Comparison of ENCODE assay signal across 5 fruit fly cellular contexts in the genomic region with DNA sequence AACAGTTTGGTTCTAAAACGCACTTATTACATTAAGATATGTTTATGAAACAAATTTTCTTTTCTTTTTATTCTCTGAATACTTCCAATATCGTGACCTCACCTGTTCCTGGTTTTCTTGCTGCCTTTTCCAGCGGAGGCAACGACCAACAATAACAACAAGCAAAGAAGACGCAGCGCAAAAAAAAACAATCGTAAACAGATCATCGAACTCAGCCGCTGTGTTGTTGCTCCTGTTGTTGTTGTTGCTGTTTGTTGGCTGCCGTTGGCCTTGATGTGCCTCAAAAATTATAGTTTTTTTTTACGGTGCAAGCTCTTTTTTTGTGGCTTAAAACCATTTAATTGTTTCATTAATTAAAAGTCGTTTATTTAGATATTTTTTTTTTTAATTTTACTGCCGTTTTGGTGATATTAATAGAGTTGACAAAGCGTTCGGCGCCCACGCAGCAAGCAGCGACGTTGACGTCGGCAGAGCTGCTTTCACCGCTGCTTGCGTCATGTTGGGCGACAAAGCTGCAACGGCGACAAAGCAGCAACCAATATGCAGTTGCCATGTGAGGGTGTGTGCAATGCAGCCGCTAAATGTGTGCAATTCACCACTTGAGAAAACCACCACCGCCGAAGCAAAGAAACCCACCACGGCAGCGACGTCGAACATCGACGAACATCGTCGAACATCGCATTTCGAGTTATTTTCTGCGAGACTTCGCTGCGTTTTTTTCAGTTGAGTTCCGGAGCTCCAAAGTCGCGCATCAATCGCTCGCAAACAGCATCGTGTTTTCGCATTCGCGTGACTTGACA.
TF ChIP-seq lines count a peak whose summit lies in the region.

No protein-coding gene starts in this region.

TF ChIP-seq in whole organism, adult, 20 proteins besides CTCF, POLR2A, EP300 and RAD21 (continued from another document):
- TF ChIP-seq Crg-1 (GFP tag; optimal IDR thresholded peaks at IDR 0.05; lab: Kevin White, UChicago) (no peak), toe (GFP tag; optimal IDR thresholded peaks at IDR 0.05; lab: Kevin White, UChicago) (peak; percentile 70), CG7101 (tag; optimal IDR thresholded peaks at IDR 0.05; lab: Kevin White, UChicago) (peak; percentile 58), CG12768 (GFP tag; optimal IDR thresholded peaks at IDR 0.05; lab: Kevin White, UChicago) (peak; percentile 73), Hr96 (GFP tag; optimal IDR thresholded peaks at IDR 0.05; lab: Kevin White, UChicago) (peak; percentile 32)

TF ChIP-seq in whole organism, embryonic, 481 proteins besides CTCF, POLR2A, EP300 and RAD21 (continued from another document and continues in another):
- peak; percentile 14; the same call in 1 of the 2 replicates for TF ChIP-seq E2f2 (GFP tag; IDR thresholded peaks at IDR 0.05; lab: Robert Waterston, UW)
- no peak for TF ChIP-seq Mrtf (GFP tag; IDR thresholded peaks at IDR 0.05; lab: Robert Waterston, UW)
- no peak for TF ChIP-seq Dp (GFP tag; optimal IDR thresholded peaks at IDR 0.05; lab: Kevin White, UChicago)
- peak; percentile 46; the same call in 1 of the 2 replicates for TF ChIP-seq CG14014 (GFP tag; IDR thresholded peaks at IDR 0.05; lab: Robert Waterston, UW)
- peak; percentile 24 for TF ChIP-seq CG10979 (tag; optimal IDR thresholded peaks at IDR 0.05; lab: Kevin White, UChicago)
- no peak for TF ChIP-seq CG4730 (GFP tag; IDR thresholded peaks at IDR 0.05; lab: Robert Waterston, UW)
- no peak for TF ChIP-seq Doc3 (GFP tag; IDR thresholded peaks at IDR 0.05; lab: Robert Waterston, UW; ENCODE audit: partially characterized antibody)
- TF ChIP-seq CG11085 (GFP tag; IDR thresholded peaks at IDR 0.05; lab: Robert Waterston, UW), result no peak
- peak; percentile 45 for TF ChIP-seq Xrp1 (GFP tag; IDR thresholded peaks at IDR 0.05; lab: Robert Waterston, UW)
- no peak for TF ChIP-seq sug (tag; optimal IDR thresholded peaks at IDR 0.05; lab: Kevin White, UChicago)
- TF ChIP-seq Hr78 (GFP tag; optimal IDR thresholded peaks at IDR 0.05; lab: Kevin White, UChicago), result no peak
- TF ChIP-seq CHES-1-like (GFP tag; optimal IDR thresholded peaks at IDR 0.05; lab: Kevin White, UChicago), result no peak
- TF ChIP-seq Spps (tag; optimal IDR thresholded peaks at IDR 0.05; lab: Kevin White, UChicago), result peak; percentile 2
- TF ChIP-seq CG17912 (GFP tag; optimal IDR thresholded peaks at IDR 0.05; lab: Kevin White, UChicago), result no peak
- TF ChIP-seq cas (GFP tag; IDR thresholded peaks at IDR 0.05; lab: Robert Waterston, UW), result no peak
- TF ChIP-seq bcd (GFP tag; optimal IDR thresholded peaks at IDR 0.05; lab: Kevin White, UChicago), result no peak
- TF ChIP-seq org-1 (GFP tag; optimal IDR thresholded peaks at IDR 0.05; lab: Kevin White, UChicago), result no peak
- no peak for TF ChIP-seq phol (tag; optimal IDR thresholded peaks at IDR 0.05; lab: Kevin White, UChicago)
- TF ChIP-seq maf-S (GFP tag; optimal IDR thresholded peaks at IDR 0.05; lab: Kevin White, UChicago), result no peak
- TF ChIP-seq ab (GFP tag; optimal IDR thresholded peaks at IDR 0.05; lab: Kevin White, UChicago), result no peak
- peak; percentile 83 for TF ChIP-seq Adf1 (GFP tag; IDR thresholded peaks at IDR 0.05; lab: Robert Waterston, UW)
- TF ChIP-seq vvl (GFP tag; IDR thresholded peaks at IDR 0.05; lab: Robert Waterston, UW), result peak; percentile 74
- TF ChIP-seq Ada2b (GFP tag; IDR thresholded peaks at IDR 0.05; lab: Robert Waterston, UW), result no peak
- no peak for TF ChIP-seq tio (GFP tag; optimal IDR thresholded peaks at IDR 0.05; lab: Kevin White, UChicago)
- TF ChIP-seq CG3407 (GFP tag; optimal IDR thresholded peaks at IDR 0.05; lab: Kevin White, UChicago), result no peak
- TF ChIP-seq CG7556 (GFP tag; optimal IDR thresholded peaks at IDR 0.05; lab: Kevin White, UChicago), result no peak
- TF ChIP-seq CG12299 (tag; optimal IDR thresholded peaks at IDR 0.05; lab: Kevin White, UChicago), result no peak
- no peak for TF ChIP-seq CG10274 (GFP tag; optimal IDR thresholded peaks at IDR 0.05; lab: Kevin White, UChicago)
- TF ChIP-seq kni (GFP tag; optimal IDR thresholded peaks at IDR 0.05; lab: Kevin White, UChicago), result peak; percentile 27
- TF ChIP-seq CG7786 (GFP tag; optimal IDR thresholded peaks at IDR 0.05; lab: Kevin White, UChicago), result no peak

TF ChIP-seq in whole organism, prepupa, 60 proteins besides CTCF, POLR2A, EP300 and RAD21 (continued from another document and continues in another):
- TF ChIP-seq net (GFP tag; optimal IDR thresholded peaks at IDR 0.05; lab: Kevin White, UChicago) (peak; percentile 67), CG8319 (GFP tag; optimal IDR thresholded peaks at IDR 0.05; lab: Kevin White, UChicago) (no peak), CG31627 (GFP tag; optimal IDR thresholded peaks at IDR 0.05; lab: Kevin White, UChicago) (no peak), Eip78C (GFP tag; lab: Kevin White, UChicago) (peak; percentile 85), CG6163 (GFP tag; IDR thresholded peaks at IDR 0.05; lab: Robert Waterston, UW) (peak; percentile 92), esn (GFP tag; optimal IDR thresholded peaks at IDR 0.05; lab: Kevin White, UChicago) (peak; percentile 54), Gug (GFP tag; IDR thresholded peaks at IDR 0.05; lab: Robert Waterston, UW) (peak; percentile 61; the same call in 1 of the 2 replicates), CG10669 (GFP tag; optimal IDR thresholded peaks at IDR 0.05; lab: Kevin White, UChicago) (peak; percentile 31), CG11294 (GFP tag; IDR thresholded peaks at IDR 0.05; lab: Robert Waterston, UW) (peak; percentile 79; the same call in 1 of the 2 replicates), topi (GFP tag; optimal IDR thresholded peaks at IDR 0.05; lab: Kevin White, UChicago) (peak; percentile 63), Blimp-1 (GFP tag; optimal IDR thresholded peaks at IDR 0.05; lab: Kevin White, UChicago) (peak; percentile 8), ss (GFP tag; optimal IDR thresholded peaks at IDR 0.05; lab: Kevin White, UChicago) (peak; percentile 75 to 85), CG7368 (GFP tag; optimal IDR thresholded peaks at IDR 0.05; lab: Kevin White, UChicago) (peak; percentile 58), Ets21C (GFP tag; optimal IDR thresholded peaks at IDR 0.05; lab: Kevin White, UChicago) (no peak), salr (GFP tag; optimal IDR thresholded peaks at IDR 0.05; lab: Kevin White, UChicago) (no peak), CG16779 (tag; optimal IDR thresholded peaks at IDR 0.05; lab: Kevin White, UChicago) (peak; percentile 72), CG9139 (GFP tag; optimal IDR thresholded peaks at IDR 0.05; lab: Kevin White, UChicago) (peak; percentile 68), Ets96B (tag; optimal IDR thresholded peaks at IDR 0.05; lab: Kevin White, UChicago) (peak; percentile 49), lz (GFP tag; optimal IDR thresholded peaks at IDR 0.05; lab: Kevin White, UChicago) (peak; percentile 12), CG3919 (GFP tag; optimal IDR thresholded peaks at IDR 0.05; lab: Kevin White, UChicago) (peak; percentile 70), vri (GFP tag; optimal IDR thresholded peaks at IDR 0.05; lab: Kevin White, UChicago) (peak; percentile 48), dsx (GFP tag; optimal IDR thresholded peaks at IDR 0.05; lab: Kevin White, UChicago; ENCODE audit: poor library complexity, severe bottlenecking) (peak; percentile 85), CG6854 (GFP tag; optimal IDR thresholded peaks at IDR 0.05; lab: Kevin White, UChicago) (peak; percentile 94), CG6276 (GFP tag; optimal IDR thresholded peaks at IDR 0.05; lab: Kevin White, UChicago) (peak; percentile 79), CG8632 (GFP tag; optimal IDR thresholded peaks at IDR 0.05; lab: Kevin White, UChicago) (peak; percentile 46), CG3032 (tag; optimal IDR thresholded peaks at IDR 0.05; lab: Kevin White, UChicago) (peak; percentile 16), CG11902 (GFP tag; optimal IDR thresholded peaks at IDR 0.05; lab: Kevin White, UChicago) (no peak), CG15336 (GFP tag; IDR thresholded peaks at IDR 0.05; lab: Robert Waterston, UW) (peak; percentile 92), CG34406 (GFP tag; optimal IDR thresholded peaks at IDR 0.05; lab: Kevin White, UChicago) (peak; percentile 25), Sox15 (GFP tag; optimal IDR thresholded peaks at IDR 0.05; lab: Kevin White, UChicago) (no peak)

TF ChIP-seq in whole organism, pupa, 21 proteins besides CTCF, POLR2A, EP300 and RAD21 (continued from another document):
- no peak for TF ChIP-seq CG9948 (tag; optimal IDR thresholded peaks at IDR 0.05; lab: Kevin White, UChicago)
- peak; percentile 21 for TF ChIP-seq CG17806 (tag; optimal IDR thresholded peaks at IDR 0.05; lab: Kevin White, UChicago)
- no peak for TF ChIP-seq D1 (tag; optimal IDR thresholded peaks at IDR 0.05; lab: Kevin White, UChicago)
TF ChIP-seq in whole organism, pupa: peak in this region for 17.

TF ChIP-seq in whole organism, wandering third instar larva, 38 proteins besides CTCF, POLR2A, EP300 and RAD21 (continued from another document):
- TF ChIP-seq foxo (GFP tag; optimal IDR thresholded peaks at IDR 0.05; lab: Kevin White, UChicago) (peak; percentile 11 to 79), GATAd (GFP tag; optimal IDR thresholded peaks at IDR 0.05; lab: Kevin White, UChicago) (no peak), tai (GFP tag; optimal IDR thresholded peaks at IDR 0.05; lab: Kevin White, UChicago) (no peak), brk (GFP tag; optimal IDR thresholded peaks at IDR 0.05; lab: Kevin White, UChicago) (peak; percentile 78), Vsx2 (GFP tag; optimal IDR thresholded peaks at IDR 0.05; lab: Kevin White, UChicago; ENCODE audit: partially characterized antibody) (peak; percentile 62), psq (GFP tag; optimal IDR thresholded peaks at IDR 0.05; lab: Kevin White, UChicago) (no peak), usp (GFP tag; optimal IDR thresholded peaks at IDR 0.05; lab: Kevin White, UChicago) (no peak), woc (GFP tag; optimal IDR thresholded peaks at IDR 0.05; lab: Kevin White, UChicago) (no peak), N (GFP tag; optimal IDR thresholded peaks at IDR 0.05; lab: Kevin White, UChicago) (no peak), ey (GFP tag; optimal IDR thresholded peaks at IDR 0.05; lab: Kevin White, UChicago) (no peak), dsf (GFP tag; optimal IDR thresholded peaks at IDR 0.05; lab: Kevin White, UChicago; ENCODE audit: borderline replicate concordance) (no peak), Hr83 (GFP tag; optimal IDR thresholded peaks at IDR 0.05; lab: Kevin White, UChicago; ENCODE audit: poor library complexity, severe bottlenecking) (peak; percentile 77), CG9705 (GFP tag; optimal IDR thresholded peaks at IDR 0.05; lab: Kevin White, UChicago) (no peak), Jra (GFP tag; optimal IDR thresholded peaks at IDR 0.05; lab: Kevin White, UChicago) (no peak), OdsH (GFP tag; optimal IDR thresholded peaks at IDR 0.05; lab: Kevin White, UChicago) (no peak), lola (GFP tag; optimal IDR thresholded peaks at IDR 0.05; lab: Kevin White, UChicago) (no peak), jim (GFP tag; optimal IDR thresholded peaks at IDR 0.05; lab: Kevin White, UChicago) (peak; percentile 37), Abd-B (GFP tag; optimal IDR thresholded peaks at IDR 0.05; lab: Kevin White, UChicago) (no peak), Rel (GFP tag; optimal IDR thresholded peaks at IDR 0.05; lab: Kevin White, UChicago) (peak; percentile 79), Rel (tag; optimal IDR thresholded peaks at IDR 0.05; lab: Kevin White, UChicago) (peak; percentile 36)
TF ChIP-seq in whole organism, wandering third instar larva: peak in this region for 18.
